Worm (Caenorhabditis elegans) whole organism, late embryonic: ENCODE data around the gene F49E2.5.

Experiments used
- Y22D7AL.16 ChIP-seq: sonication (generic microtip); optimal IDR thresholded peaks from 2 replicates; lab custom pipeline; 2016; ENCODE audit warnings: missing genetic modification characterization, missing compliant biosample characterization
- ceh-48 ChIP-seq: sonication (generic microtip); optimal IDR thresholded peaks from 2 replicates; lab custom pipeline; 2016; ENCODE audit warnings: missing genetic modification characterization, inconsistent platforms, missing compliant biosample characterization
- dmd-4 ChIP-seq: sonication (generic microtip); optimal IDR thresholded peaks from 2 replicates; lab custom pipeline; 2016; ENCODE audit warnings: borderline replicate concordance, missing genetic modification characterization, missing compliant biosample characterization
- elt-2 ChIP-seq: sonication (generic microtip); optimal IDR thresholded peaks from 2 replicates; lab custom pipeline; 2016; ENCODE audit warnings: missing genetic modification reagents, missing genetic modification characterization, missing compliant biosample characterization
- lin-11 ChIP-seq: fragments of 200-800 bp; sonication (Bioruptor generic); optimal IDR thresholded peaks from 2 replicates; lab custom pipeline; 2018; ENCODE audit warnings: mild to moderate bottlenecking, missing genetic modification characterization, missing compliant biosample characterization
- pqm-1 ChIP-seq: sonication (generic microtip); optimal IDR thresholded peaks from 2 replicates; lab custom pipeline; 2016; ENCODE audit warnings: missing genetic modification characterization, missing compliant biosample characterization
- sox-4 ChIP-seq: sonication (generic microtip); optimal IDR thresholded peaks from 2 replicates; lab custom pipeline; 2017; ENCODE audit warnings: mild to moderate bottlenecking, missing genetic modification characterization, inconsistent platforms, missing compliant biosample characterization
- tbx-2 ChIP-seq: sonication (generic microtip); optimal IDR thresholded peaks from 2 replicates; lab custom pipeline; 2016; ENCODE audit warnings: missing genetic modification characterization, missing compliant biosample characterization

DNA sequence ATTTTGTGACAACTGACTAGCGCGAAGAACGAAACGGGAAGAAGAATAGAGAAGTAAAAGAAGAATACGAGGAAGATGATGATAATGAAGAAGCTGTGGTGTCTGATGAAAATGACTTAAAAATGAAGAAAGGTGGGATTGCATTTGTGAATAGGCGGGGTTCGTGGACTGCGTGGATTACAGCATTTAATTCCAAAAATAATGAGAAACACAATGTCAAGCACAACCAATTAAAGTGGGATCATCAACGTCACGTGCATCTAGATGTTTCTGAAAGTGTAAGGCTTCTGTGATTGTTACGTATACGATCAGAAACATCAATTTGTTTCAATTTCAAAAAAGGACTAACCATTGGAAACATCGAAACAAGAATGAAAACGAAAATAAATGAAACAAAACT lies 33.5 kb downstream of the F49E2.5 start, which contains the start of gene glb-17:
- no peak for TF ChIP-seq dmd-4 (tag; lab: Kevin White, UChicago)
- no peak for TF ChIP-seq pqm-1 (tag; lab: Kevin White, UChicago)
- TF ChIP-seq lin-11 (tag; lab: Kevin White, UChicago), result no peak
- TF ChIP-seq Y22D7AL.16 (tag; lab: Kevin White, UChicago), result no peak
- no peak for TF ChIP-seq sox-4 (tag; lab: Kevin White, UChicago)
- TF ChIP-seq elt-2 (tag; lab: Kevin White, UChicago), result no peak
- no peak for TF ChIP-seq tbx-2
- TF ChIP-seq ceh-48, result no peak
